Fruit fly (Drosophila melanogaster) whole organism, embryonic: Measurements from ENCODE around the gene CG2187.

Experiments used
- Ada2b ChIP-seq: fragments of 200-800 bp; sonication (Bioruptor generic); IDR thresholded peaks from 2 replicates; pipeline ENCODE4 v1.3.6; 2022; ENCODE audit warnings: missing biosample characterization, missing genetic modification characterization
- Antp ChIP-seq: fragments of 200-800 bp; sonication (Bioruptor generic); optimal IDR thresholded peaks from 3 replicates; lab custom pipeline; 2016; ENCODE audit warnings: missing biosample characterization, missing genetic modification characterization
- Atf-2 ChIP-seq: fragments of 200-800 bp; sonication (Bioruptor generic); optimal IDR thresholded peaks from 2 replicates; lab custom pipeline; 2016; ENCODE audit warnings: missing biosample characterization, missing genetic modification characterization
- CG11093 ChIP-seq: fragments of 200-800 bp; sonication (Bioruptor generic); IDR thresholded peaks from 3 replicates; pipeline ENCODE4 v1.3.6; 2022; ENCODE audit warnings: missing biosample characterization, missing genetic modification characterization
- CG12219 ChIP-seq: fragments of 200-800 bp; sonication (Bioruptor generic); optimal IDR thresholded peaks from 3 replicates; lab custom pipeline; 2018; ENCODE audit warnings: missing biosample characterization, mild to moderate bottlenecking, missing genetic modification characterization
- CG12769 ChIP-seq: fragments of 200-800 bp; sonication (Bioruptor generic); optimal IDR thresholded peaks from 2 replicates; lab custom pipeline; 2019; ENCODE audit warnings: missing biosample characterization, mild to moderate bottlenecking, missing genetic modification characterization, moderate library complexity
- CG12942 ChIP-seq: fragments of 200-800 bp; sonication (Bioruptor generic); optimal IDR thresholded peaks from 3 replicates; lab custom pipeline; 2016; ENCODE audit warnings: missing biosample characterization, missing genetic modification characterization
- CG15479 ChIP-seq: fragments of 200-800 bp; sonication (Bioruptor generic); optimal IDR thresholded peaks from 3 replicates; lab custom pipeline; 2019; ENCODE audit warnings: missing biosample characterization, mild to moderate bottlenecking, missing genetic modification characterization, moderate library complexity
- CG15514 ChIP-seq: fragments of 200-800 bp; sonication (Bioruptor generic); optimal IDR thresholded peaks from 3 replicates; lab custom pipeline; 2017; ENCODE audit warnings: missing biosample characterization, missing genetic modification characterization, mild to moderate bottlenecking, moderate library complexity, missing genetic modification reagents
- CG1603 ChIP-seq: fragments of 200-800 bp; sonication (Bioruptor generic); optimal IDR thresholded peaks from 2 replicates; lab custom pipeline; 2019; ENCODE audit warnings: missing biosample characterization, mild to moderate bottlenecking, missing genetic modification characterization, moderate library complexity
- CG17359 ChIP-seq: fragments of 200-800 bp; sonication (Bioruptor generic); optimal IDR thresholded peaks from 3 replicates; lab custom pipeline; 2018; ENCODE audit warnings: missing biosample characterization, mild to moderate bottlenecking, missing genetic modification characterization, moderate library complexity
- CG2116 ChIP-seq: fragments of 200-800 bp; sonication (Bioruptor generic); optimal IDR thresholded peaks from 3 replicates; lab custom pipeline; 2018; ENCODE audit warnings: missing biosample characterization, mild to moderate bottlenecking, missing genetic modification characterization
- CG30403 ChIP-seq: fragments of 200-800 bp; sonication (Bioruptor generic); optimal IDR thresholded peaks from 3 replicates; lab custom pipeline; 2016; ENCODE audit warnings: missing biosample characterization, missing genetic modification characterization
- CG3407 ChIP-seq: fragments of 200-800 bp; sonication (Bioruptor generic); optimal IDR thresholded peaks from 2 replicates; lab custom pipeline; 2018; ENCODE audit warnings: missing biosample characterization, mild to moderate bottlenecking, missing genetic modification characterization
- CG4617 ChIP-seq: fragments of 200-800 bp; sonication (Bioruptor generic); optimal IDR thresholded peaks from 3 replicates; lab custom pipeline; 2016; ENCODE audit warnings: missing biosample characterization, missing genetic modification characterization, borderline replicate concordance
- CG8290 ChIP-seq, 3 experiments: fragments of 200-800 bp; sonication (Bioruptor generic); optimal IDR thresholded peaks; 2 replicates each; lab custom pipeline; 2016 to 2019; ENCODE audit warnings: missing biosample characterization in 3 of 3, missing genetic modification characterization in 3 of 3, mild to moderate bottlenecking in 2 of 3, moderate library complexity in 1 of 3
- CG9609 ChIP-seq: fragments of 200-800 bp; sonication (Bioruptor generic); optimal IDR thresholded peaks from 3 replicates; lab custom pipeline; 2016; ENCODE audit warnings: missing biosample characterization, missing genetic modification characterization
- Elba2 ChIP-seq: fragments of 200-800 bp; sonication (Bioruptor generic); optimal IDR thresholded peaks from 3 replicates; lab custom pipeline; 2016; ENCODE audit warnings: missing biosample characterization, missing genetic modification characterization
- GATAe ChIP-seq: fragments of 200-800 bp; sonication (Bioruptor generic); conservative IDR thresholded peaks from 2 replicates; pipeline ENCODE4 v1.3.6; 2022; ENCODE audit warnings: missing biosample characterization, missing genetic modification characterization
- H2.0 ChIP-seq: fragments of 200-800 bp; sonication (Bioruptor generic); IDR thresholded peaks from 2 replicates; pipeline ENCODE4 v1.3.6; 2022; ENCODE audit warnings: missing biosample characterization, missing genetic modification characterization
- Hmx ChIP-seq: fragments of 200-800 bp; sonication (Bioruptor generic); optimal IDR thresholded peaks from 2 replicates; lab custom pipeline; 2016; ENCODE audit warnings: missing biosample characterization, missing genetic modification characterization
- Lim3 ChIP-seq: fragments of 200-800 bp; sonication (Bioruptor generic); IDR thresholded peaks from 2 replicates; pipeline ENCODE4 v1.3.6; 2022; ENCODE audit warnings: missing biosample characterization, missing genetic modification characterization
- MESR4 ChIP-seq: fragments of 200-800 bp; sonication (Bioruptor generic); optimal IDR thresholded peaks from 2 replicates; lab custom pipeline; 2018; ENCODE audit warnings: missing biosample characterization, mild to moderate bottlenecking, missing genetic modification characterization, moderate library complexity
- Max ChIP-seq: fragments of 200-800 bp; sonication (Bioruptor generic); optimal IDR thresholded peaks from 2 replicates; lab custom pipeline; 2016; ENCODE audit warnings: missing biosample characterization, mild to moderate bottlenecking, missing genetic modification characterization
- NC2β ChIP-seq: fragments of 200-800 bp; sonication (Bioruptor generic); optimal IDR thresholded peaks from 2 replicates; lab custom pipeline; 2016; ENCODE audit warnings: missing biosample characterization, missing genetic modification characterization
- Neu2 ChIP-seq: fragments of 200-800 bp; sonication (Bioruptor generic); optimal IDR thresholded peaks from 3 replicates; lab custom pipeline; 2016; ENCODE audit warnings: missing biosample characterization, missing genetic modification characterization, borderline replicate concordance
- Opbp ChIP-seq: fragments of 200-800 bp; sonication (Bioruptor generic); IDR thresholded peaks from 3 replicates; pipeline ENCODE4 v1.3.6; 2022; ENCODE audit warnings: missing biosample characterization, missing genetic modification characterization; ENCODE audit not compliant: partially characterized antibody
- PHDP ChIP-seq: fragments of 200-800 bp; sonication (Bioruptor generic); optimal IDR thresholded peaks from 3 replicates; lab custom pipeline; 2018; ENCODE audit warnings: missing biosample characterization, mild to moderate bottlenecking, missing genetic modification characterization, moderate library complexity
- Stat92E ChIP-seq, 3 experiments: fragments of >200 bp in 2 of 3; fragments of 200-800 bp in 1 of 3; sonication (Bioruptor generic) in 1 of 3; optimal IDR thresholded peaks; 2 replicates each; lab custom pipeline; 2017 to 2019; ENCODE audit warnings: missing biosample characterization in 3 of 3, missing genetic modification characterization in 3 of 3, mild to moderate bottlenecking in 1 of 3, moderate library complexity in 1 of 3
- Vsx1 ChIP-seq: fragments of 200-800 bp; sonication (Bioruptor generic); optimal IDR thresholded peaks from 2 replicates; lab custom pipeline; 2017; ENCODE audit warnings: missing biosample characterization, mild to moderate bottlenecking, missing genetic modification characterization, missing genetic modification reagents
- ab ChIP-seq: fragments of 200-800 bp; sonication (Bioruptor generic); optimal IDR thresholded peaks from 2 replicates; lab custom pipeline; 2016; ENCODE audit warnings: missing biosample characterization, missing genetic modification characterization
- chn ChIP-seq: fragments of 200-800 bp; sonication (Bioruptor generic); optimal IDR thresholded peaks from 2 replicates; lab custom pipeline; 2016; ENCODE audit warnings: missing biosample characterization, missing genetic modification characterization
- dimm ChIP-seq: fragments of 200-800 bp; sonication (Bioruptor generic); IDR thresholded peaks from 2 replicates; pipeline ENCODE4 v1.3.6; 2022; ENCODE audit warnings: missing biosample characterization, missing genetic modification characterization
- her ChIP-seq: fragments of 200-800 bp; sonication (Bioruptor generic); optimal IDR thresholded peaks from 2 replicates; lab custom pipeline; 2016; ENCODE audit warnings: missing biosample characterization, missing genetic modification characterization
- insv ChIP-seq, 2 experiments: fragments of 200-800 bp; sonication (Bioruptor generic); optimal IDR thresholded peaks; 3 replicates each; lab custom pipeline; 2016 to 2018; ENCODE audit warnings: missing biosample characterization in 2 of 2, missing genetic modification characterization in 2 of 2
- kah ChIP-seq: fragments of 200-800 bp; sonication (Bioruptor generic); optimal IDR thresholded peaks from 2 replicates; lab custom pipeline; 2018; ENCODE audit warnings: missing biosample characterization, mild to moderate bottlenecking, missing genetic modification characterization
- kay ChIP-seq: fragments of 200-800 bp; sonication (Bioruptor generic); optimal IDR thresholded peaks from 2 replicates; lab custom pipeline; 2016; ENCODE audit warnings: missing biosample characterization, missing genetic modification characterization
- lola ChIP-seq, 3 experiments: fragments of >200 bp in 2 of 3; fragments of 200-800 bp in 1 of 3; sonication (Bioruptor generic) in 1 of 3; optimal IDR thresholded peaks; 2 replicates each; lab custom pipeline; 2017 to 2019; ENCODE audit warnings: missing biosample characterization in 3 of 3, missing genetic modification characterization in 3 of 3, mild to moderate bottlenecking in 1 of 3, moderate library complexity in 1 of 3
- nerfin-1 ChIP-seq: fragments of 200-800 bp; sonication (Bioruptor generic); optimal IDR thresholded peaks from 3 replicates; lab custom pipeline; 2019; ENCODE audit warnings: missing biosample characterization, mild to moderate bottlenecking, missing genetic modification characterization, moderate library complexity
- nmo ChIP-seq: fragments of 200-800 bp; sonication (Bioruptor generic); optimal IDR thresholded peaks from 2 replicates; lab custom pipeline; 2018; ENCODE audit warnings: missing biosample characterization, mild to moderate bottlenecking, missing genetic modification characterization, moderate library complexity
- odd ChIP-seq: fragments of 200-800 bp; sonication (Bioruptor generic); optimal IDR thresholded peaks from 2 replicates; lab custom pipeline; 2017; ENCODE audit warnings: missing biosample characterization, mild to moderate bottlenecking, missing genetic modification characterization
- psq ChIP-seq: fragments of 200-800 bp; sonication (Bioruptor generic); optimal IDR thresholded peaks from 2 replicates; lab custom pipeline; 2017; ENCODE audit warnings: missing biosample characterization, missing genetic modification characterization
- row ChIP-seq: fragments of 200-800 bp; sonication (Bioruptor generic); IDR thresholded peaks from 3 replicates; pipeline ENCODE4 v1.3.6; 2022; ENCODE audit warnings: missing biosample characterization, missing genetic modification characterization
- sc ChIP-seq, 3 experiments: fragments of >200 bp in 2 of 3; fragments of 200-800 bp in 1 of 3; sonication (Bioruptor generic) in 1 of 3; optimal IDR thresholded peaks; 2 replicates in 2 of 3; 3 replicates in 1 of 3; lab custom pipeline; 2017; ENCODE audit warnings: mild to moderate bottlenecking in 1 of 3, missing biosample characterization in 1 of 3, missing genetic modification characterization in 1 of 3, missing genetic modification reagents in 1 of 3
- scrt ChIP-seq: fragments of 200-800 bp; sonication (Bioruptor generic); optimal IDR thresholded peaks from 2 replicates; lab custom pipeline; 2018; ENCODE audit warnings: missing biosample characterization, mild to moderate bottlenecking, missing genetic modification characterization, moderate library complexity
- seq ChIP-seq: fragments of 200-800 bp; sonication (Bioruptor generic); IDR thresholded peaks from 2 replicates; pipeline ENCODE4 v1.3.6; 2022; ENCODE audit warnings: missing biosample characterization, missing genetic modification characterization
- sug ChIP-seq: fragments of 200-800 bp; optimal IDR thresholded peaks from 2 replicates; lab custom pipeline; 2019; ENCODE audit warnings: missing biosample characterization, mild to moderate bottlenecking, missing genetic modification characterization, moderate library complexity

Gene CG2187

DNA sequence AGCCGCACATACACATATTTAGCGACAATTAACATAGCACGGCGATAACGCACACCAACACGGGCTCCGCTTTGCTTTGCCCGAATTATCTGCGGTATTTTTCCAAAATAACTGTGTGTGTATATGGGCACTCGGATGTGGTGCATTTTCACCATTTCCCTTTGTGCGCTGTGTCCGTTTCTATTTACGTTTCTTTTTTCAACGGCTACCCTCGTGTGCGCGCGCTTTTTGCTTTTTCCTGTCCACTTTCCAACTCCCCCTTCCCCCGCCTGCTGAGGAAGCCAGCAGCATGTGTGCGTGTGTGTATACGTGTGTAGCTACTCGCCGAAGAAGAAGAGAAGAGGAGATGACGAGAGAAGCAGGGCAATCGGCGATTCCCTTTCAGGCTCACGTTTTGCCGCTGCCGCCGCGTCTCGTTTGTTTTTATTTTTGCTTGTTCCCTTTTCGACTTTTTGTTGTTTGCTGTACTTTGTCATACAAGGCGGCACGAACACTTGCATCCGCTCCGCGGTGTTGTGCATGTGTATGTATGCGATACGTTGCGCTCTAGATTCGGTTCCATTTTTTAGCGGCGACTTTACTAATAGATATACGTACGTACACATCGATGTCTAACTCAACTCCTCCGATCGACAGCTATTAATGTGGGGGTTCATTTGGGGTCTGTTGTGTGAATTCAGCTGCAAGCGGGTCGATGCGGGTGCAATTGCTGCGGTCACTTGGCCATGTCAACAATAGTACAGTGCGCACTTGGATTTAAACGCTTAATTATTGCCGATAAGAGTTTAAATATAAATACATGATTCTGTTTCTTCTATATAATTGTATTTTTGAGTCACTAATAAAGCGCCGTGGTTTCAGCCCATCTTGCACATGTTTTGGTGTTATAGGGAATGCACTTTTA lies 10.1 kb downstream of the CG2187 start (continued):
- TF ChIP-seq Ada2b, result no peak
- peak in 1 of 3 experiments; percentile 27 for TF ChIP-seq Stat92E (GFP tag; optimal IDR thresholded peaks at IDR 0.05; lab: Kevin White, UChicago)
- TF ChIP-seq CG8290 (GFP tag; optimal IDR thresholded peaks at IDR 0.05; lab: Kevin White, UChicago), result no peak
- no peak for TF ChIP-seq CG8290 (tag; optimal IDR thresholded peaks at IDR 0.05; lab: Kevin White, UChicago)
- peak; percentile 38 for TF ChIP-seq CG15514 (GFP tag; lab: Kevin White, UChicago)
- TF ChIP-seq CG3407 (GFP tag; lab: Kevin White, UChicago), result no peak
- peak; percentile 65 for TF ChIP-seq odd (GFP tag; lab: Kevin White, UChicago)
- peak; percentile 8 for TF ChIP-seq CG2116
- no peak for TF ChIP-seq CG17359 (tag; lab: Kevin White, UChicago)
- no peak for TF ChIP-seq dimm (GFP tag; lab: Robert Waterston, UW)
- TF ChIP-seq Lim3 (GFP tag; lab: Robert Waterston, UW), result no peak
- TF ChIP-seq Opbp (GFP tag; lab: Robert Waterston, UW), result no peak
- no peak for TF ChIP-seq PHDP (tag; lab: Kevin White, UChicago)
- TF ChIP-seq row (GFP tag; lab: Robert Waterston, UW), result no peak
- TF ChIP-seq her, result peak; percentile 7
- peak; percentile 54 for TF ChIP-seq sug (tag; lab: Kevin White, UChicago)
- no peak for TF ChIP-seq CG12942 (GFP tag; lab: Kevin White, UChicago)
- TF ChIP-seq CG4617 (GFP tag; lab: Kevin White, UChicago), result no peak
- TF ChIP-seq Atf-2, result no peak
- no peak for TF ChIP-seq CG12219
- no peak for TF ChIP-seq Hmx (GFP tag; lab: Kevin White, UChicago)
- no peak for TF ChIP-seq CG30403 (GFP tag; lab: Kevin White, UChicago)
- no peak for TF ChIP-seq ab (GFP tag; lab: Kevin White, UChicago)
- no peak for TF ChIP-seq kay
- TF ChIP-seq nerfin-1 (tag; lab: Kevin White, UChicago), result peak; percentile 74
- TF ChIP-seq scrt, result peak; percentile 14
- TF ChIP-seq seq (GFP tag; lab: Robert Waterston, UW), result no peak
- TF ChIP-seq Neu2 (GFP tag; lab: Kevin White, UChicago), result no peak
- TF ChIP-seq Elba2 (GFP tag; lab: Kevin White, UChicago), result no peak
- TF ChIP-seq sc (optimal IDR thresholded peaks at IDR 0.05; lab: Kevin White, UChicago), result no peak
- TF ChIP-seq sc (GFP tag; optimal IDR thresholded peaks at IDR 0.05; lab: Kevin White, UChicago), result no peak
- peak; percentile 30 for TF ChIP-seq CG1603 (tag; lab: Kevin White, UChicago)
- no peak for TF ChIP-seq Max
- TF ChIP-seq CG9609 (GFP tag; lab: Kevin White, UChicago), result no peak
- no peak for TF ChIP-seq lola (GFP tag; optimal IDR thresholded peaks at IDR 0.05; lab: Kevin White, UChicago)
- peak; percentile 9 for TF ChIP-seq Vsx1
- peak; percentile 7 for TF ChIP-seq chn (GFP tag; lab: Kevin White, UChicago)
- TF ChIP-seq NC2β (GFP tag; lab: Kevin White, UChicago), result no peak
- TF ChIP-seq CG12769 (tag; lab: Kevin White, UChicago), result peak; percentile 68
- no peak for TF ChIP-seq CG11093 (GFP tag; lab: Robert Waterston, UW)
- no peak for TF ChIP-seq GATAe (GFP tag; lab: Robert Waterston, UW)
- peak; percentile 9 for TF ChIP-seq Antp (GFP tag; lab: Kevin White, UChicago)
- TF ChIP-seq insv (GFP tag; optimal IDR thresholded peaks at IDR 0.05; lab: Kevin White, UChicago), result peak in 1 of 2 experiments; percentile 13
- peak; percentile 62 for TF ChIP-seq MESR4 (GFP tag; lab: Kevin White, UChicago)
- TF ChIP-seq kah (GFP tag; lab: Kevin White, UChicago), result peak; percentile 72
- TF ChIP-seq CG15479 (GFP tag; lab: Kevin White, UChicago), result peak; percentile 95
- peak; percentile 100 for TF ChIP-seq psq
- TF ChIP-seq nmo, result no peak
- no peak for TF ChIP-seq H2.0 (GFP tag; lab: Robert Waterston, UW)
